Worm (Caenorhabditis elegans) whole organism, L2 larva: ENCODE measurements around the gene F26F2.7.

Experiments used
- C34F6.9 ChIP-seq: fragments of 150-350 bp; optimal IDR thresholded peaks from 2 replicates; lab custom pipeline; 2014; ENCODE audit warnings: missing biosample characterization, missing genetic modification characterization
- F13H6.1 ChIP-seq: sonication (generic microtip); optimal IDR thresholded peaks from 2 replicates; lab custom pipeline; 2016; ENCODE audit warnings: missing genetic modification characterization, missing compliant biosample characterization
- ZK546.5 ChIP-seq: sonication (generic microtip); optimal IDR thresholded peaks from 2 replicates; lab custom pipeline; 2017; ENCODE audit warnings: missing biosample characterization, missing genetic modification characterization
- alr-1 ChIP-seq: fragments of 150-350 bp; optimal IDR thresholded peaks from 2 replicates; lab custom pipeline; 2014; ENCODE audit warnings: missing biosample characterization, missing genetic modification characterization
- aly-2 ChIP-seq: fragments of 150-350 bp; optimal IDR thresholded peaks from 2 replicates; lab custom pipeline; 2014; ENCODE audit warnings: missing biosample characterization, missing genetic modification characterization
- ama-1 ChIP-seq: fragments of 150-350 bp; optimal IDR thresholded peaks from 2 replicates; lab custom pipeline; 2018; ENCODE audit warnings: inconsistent platforms
- blmp-1 ChIP-seq: sonication (generic microtip); optimal IDR thresholded peaks from 2 replicates; lab custom pipeline; 2017; ENCODE audit warnings: missing genetic modification characterization, mild to moderate bottlenecking, missing compliant biosample characterization, antibody characterized with exemption, moderate library complexity; ENCODE audit not compliant: insufficient read depth
- ceh-16 ChIP-seq: fragments of 150-350 bp; optimal IDR thresholded peaks from 2 replicates; lab custom pipeline; 2014; ENCODE audit warnings: missing biosample characterization, missing genetic modification characterization
- ceh-82 ChIP-seq: fragments of 150-350 bp; optimal IDR thresholded peaks from 2 replicates; lab custom pipeline; 2014; ENCODE audit warnings: missing biosample characterization, missing genetic modification characterization
- crh-2 ChIP-seq: sonication (generic microtip); optimal IDR thresholded peaks from 2 replicates; lab custom pipeline; 2017; ENCODE audit warnings: missing biosample characterization, missing genetic modification characterization
- dmd-4 ChIP-seq: sonication (generic microtip); optimal IDR thresholded peaks from 2 replicates; lab custom pipeline; 2017; ENCODE audit warnings: missing biosample characterization, missing genetic modification characterization
- egl-27 ChIP-seq: sonication (generic microtip); optimal IDR thresholded peaks from 3 replicates; lab custom pipeline; 2017; ENCODE audit warnings: missing biosample characterization, missing genetic modification reagents, missing genetic modification characterization
- elt-1 ChIP-seq: fragments of 150-350 bp; optimal IDR thresholded peaks from 2 replicates; lab custom pipeline; 2014; ENCODE audit warnings: missing biosample characterization, missing genetic modification characterization
- elt-3 ChIP-seq: sonication (generic microtip); optimal IDR thresholded peaks from 2 replicates; lab custom pipeline; 2017; ENCODE audit warnings: missing biosample characterization, missing genetic modification characterization
- gmeb-1 ChIP-seq: fragments of 150-350 bp; optimal IDR thresholded peaks from 2 replicates; lab custom pipeline; 2014; ENCODE audit warnings: missing biosample characterization, missing genetic modification characterization
- lin-11 ChIP-seq: fragments of 150-350 bp; sonication (generic microtip); optimal IDR thresholded peaks from 2 replicates; lab custom pipeline; 2014; ENCODE audit warnings: missing biosample characterization, missing genetic modification characterization, inconsistent platforms, mixed read lengths
- lin-13 ChIP-seq: fragments of 150-350 bp; optimal IDR thresholded peaks from 2 replicates; lab custom pipeline; 2014; ENCODE audit warnings: missing biosample characterization, missing genetic modification reagents, missing genetic modification characterization
- lin-39 ChIP-seq: fragments of 150-350 bp; optimal IDR thresholded peaks from 2 replicates; lab custom pipeline; 2014; ENCODE audit warnings: missing biosample characterization, missing genetic modification reagents, missing genetic modification characterization
- lsy-2 ChIP-seq, 2 experiments: fragments of 150-350 bp in 1 of 2; sonication (generic microtip) in 1 of 2; optimal IDR thresholded peaks; 2 replicates each; lab custom pipeline; 2014 to 2017; ENCODE audit warnings: missing biosample characterization in 2 of 2, missing genetic modification characterization in 2 of 2
- nhr-10 ChIP-seq: sonication (generic microtip); optimal IDR thresholded peaks from 2 replicates; lab custom pipeline; 2017; ENCODE audit warnings: missing biosample characterization, missing genetic modification characterization
- nhr-11 ChIP-seq: fragments of 150-350 bp; optimal IDR thresholded peaks from 2 replicates; lab custom pipeline; 2014; ENCODE audit warnings: missing biosample characterization, missing genetic modification characterization
- nhr-12 ChIP-seq: fragments of 150-350 bp; optimal IDR thresholded peaks from 2 replicates; lab custom pipeline; 2014; ENCODE audit warnings: missing biosample characterization, missing genetic modification characterization
- nhr-129 ChIP-seq: fragments of 150-350 bp; optimal IDR thresholded peaks from 2 replicates; lab custom pipeline; 2014; ENCODE audit warnings: missing biosample characterization, missing genetic modification characterization
- nhr-21 ChIP-seq: fragments of 150-350 bp; optimal IDR thresholded peaks from 2 replicates; lab custom pipeline; 2014; ENCODE audit warnings: missing biosample characterization, missing genetic modification characterization
- nhr-237 ChIP-seq: fragments of 150-350 bp; optimal IDR thresholded peaks from 2 replicates; lab custom pipeline; 2014; ENCODE audit warnings: missing biosample characterization, missing genetic modification characterization
- nhr-25 ChIP-seq: fragments of 150-350 bp; sonication (generic microtip); optimal IDR thresholded peaks from 3 replicates; lab custom pipeline; 2014; ENCODE audit warnings: missing biosample characterization, missing genetic modification characterization
- nhr-77 ChIP-seq: fragments of 150-350 bp; optimal IDR thresholded peaks from 2 replicates; lab custom pipeline; 2014; ENCODE audit warnings: missing biosample characterization, missing genetic modification characterization
- peb-1 ChIP-seq: fragments of 150-350 bp; optimal IDR thresholded peaks from 2 replicates; lab custom pipeline; 2014; ENCODE audit warnings: missing biosample characterization, missing genetic modification characterization
- sem-4 ChIP-seq: fragments of 150-350 bp; optimal IDR thresholded peaks from 2 replicates; lab custom pipeline; 2014; ENCODE audit warnings: missing biosample characterization, missing genetic modification reagents, missing genetic modification characterization
- skn-1 ChIP-seq: sonication (generic microtip); optimal IDR thresholded peaks from 2 replicates; lab custom pipeline; 2017; ENCODE audit warnings: missing biosample characterization, missing genetic modification characterization
- sma-9 ChIP-seq, 2 experiments: fragments of 150-350 bp in 1 of 2; sonication (generic microtip) in 1 of 2; optimal IDR thresholded peaks; 2 replicates each; lab custom pipeline; 2014 to 2016; ENCODE audit warnings: missing genetic modification characterization in 2 of 2, mild to moderate bottlenecking in 1 of 2, missing biosample characterization in 1 of 2, missing compliant biosample characterization in 1 of 2, missing genetic modification reagents in 1 of 2, moderate library complexity in 1 of 2
- unc-39 ChIP-seq: fragments of 150-350 bp; optimal IDR thresholded peaks from 2 replicates; lab custom pipeline; 2014; ENCODE audit warnings: missing biosample characterization, missing genetic modification characterization
- unc-55 ChIP-seq: fragments of 150-350 bp; sonication (generic microtip); optimal IDR thresholded peaks from 3 replicates; lab custom pipeline; 2014; ENCODE audit warnings: missing biosample characterization, missing genetic modification reagents, missing genetic modification characterization
- unc-62 ChIP-seq: fragments of 150-350 bp; optimal IDR thresholded peaks from 2 replicates; lab custom pipeline; 2014; ENCODE audit warnings: missing biosample characterization, missing genetic modification reagents, missing genetic modification characterization
- ztf-4 ChIP-seq: fragments of 150-350 bp; optimal IDR thresholded peaks from 2 replicates; lab custom pipeline; 2014; ENCODE audit warnings: missing biosample characterization, missing genetic modification characterization

Gene F26F2.7

ce11 chrV:20618632-20619031 lies 37.8 kb downstream of the F26F2.7 start, which contains the start of gene F46B3.7:
F46B3.7 (minus strand) TSS chrV:20618732.
- TF ChIP-seq nhr-237 (tag; lab: Kevin White, UChicago) (no peak), blmp-1 (tag; lab: Kevin White, UChicago) (no peak), sem-4 (tag; lab: Kevin White, UChicago) (no peak), lin-13 (GFP tag; lab: Kevin White, UChicago) (no peak), crh-2 (no peak), gmeb-1 (no peak), lin-39 (tag; lab: Kevin White, UChicago) (no peak), egl-27 (no peak), sma-9 (GFP tag; optimal IDR thresholded peaks at IDR 0.05; lab: Kevin White, UChicago) (no peak), sma-9 (tag; optimal IDR thresholded peaks at IDR 0.05; lab: Kevin White, UChicago) (no peak)

- no peak for TF ChIP-seq nhr-21 (tag; lab: Kevin White, UChicago)
Measured at ce11 chrV:20623060-20623459, 42.3 kb downstream of the F26F2.7 start, which contains the start of gene F46B3.8. F46B3.8 (minus strand) TSS chrV:20623160.

ce11 chrV:20625260-20625659 lies 44.5 kb downstream of the F26F2.7 start:
- no peak for TF ChIP-seq nhr-129 (tag; lab: Kevin White, UChicago)
- TF ChIP-seq dmd-4, result no peak
- TF ChIP-seq nhr-10 (tag; lab: Kevin White, UChicago), result no peak
- no peak for TF ChIP-seq blmp-1 (tag; lab: Kevin White, UChicago)
- no peak for TF ChIP-seq ceh-82 (tag; lab: Kevin White, UChicago)
- no peak for TF ChIP-seq lsy-2 (tag; optimal IDR thresholded peaks at IDR 0.05; lab: Kevin White, UChicago)
- TF ChIP-seq lin-39 (tag; lab: Kevin White, UChicago), result no peak
- no peak for TF ChIP-seq unc-39
- TF ChIP-seq nhr-77 (tag; lab: Kevin White, UChicago), result no peak
- TF ChIP-seq gmeb-1, result no peak
- TF ChIP-seq crh-2, result no peak
- no peak for TF ChIP-seq ama-1 (lab: Kevin White, UChicago)
- no peak for TF ChIP-seq skn-1
- no peak for TF ChIP-seq nhr-12
- TF ChIP-seq nhr-11 (tag; lab: Kevin White, UChicago), result no peak
- no peak for TF ChIP-seq ztf-4 (tag; lab: Kevin White, UChicago)
- no peak for TF ChIP-seq F13H6.1 (tag; lab: Kevin White, UChicago)

- TF ChIP-seq C34F6.9 (tag; lab: Kevin White, UChicago) (no peak), ztf-4 (tag; lab: Kevin White, UChicago) (no peak), sem-4 (tag; lab: Kevin White, UChicago) (no peak), ceh-82 (tag; lab: Kevin White, UChicago) (no peak), aly-2 (tag; lab: Kevin White, UChicago) (no peak), ceh-16 (tag; lab: Kevin White, UChicago) (no peak), nhr-77 (tag; lab: Kevin White, UChicago) (no peak), nhr-11 (tag; lab: Kevin White, UChicago) (no peak), unc-62 (GFP tag; lab: Kevin White, UChicago) (no peak), peb-1 (tag; lab: Kevin White, UChicago) (no peak), elt-1 (no peak), nhr-10 (tag; lab: Kevin White, UChicago) (no peak)
- TF ChIP-seq, all 48 proteins: peak for 0
Measured at ce11 chrV:20626043-20626761, 45.4 kb downstream of the F26F2.7 start, which contains the start of the genes F46B3.9 and srz-18. F46B3.9 (minus strand) TSS chrV:20626143. srz-18 (plus strand) TSS chrV:20626711.

- no peak for TF ChIP-seq lin-11
Measured at ce11 chrV:20631255-20631654, 50.5 kb downstream of the F26F2.7 start, which contains the start of gene F46B3.14. F46B3.14 (minus strand) TSS chrV:20631355.

ce11 chrV:20633619-20634018 lies 52.8 kb downstream of the F26F2.7 start, which contains the start of gene F46B3.15:
F46B3.15 (minus strand) TSS chrV:20633719.
- TF ChIP-seq nhr-77 (tag; lab: Kevin White, UChicago) (no peak), nhr-237 (tag; lab: Kevin White, UChicago) (no peak), lin-39 (tag; lab: Kevin White, UChicago) (no peak), nhr-21 (tag; lab: Kevin White, UChicago) (no peak), elt-3 (no peak), F13H6.1 (tag; lab: Kevin White, UChicago) (no peak), alr-1 (no peak), crh-2 (no peak), nhr-25 (tag; lab: Kevin White, UChicago) (no peak), nhr-11 (tag; lab: Kevin White, UChicago) (no peak), ZK546.5 (tag; lab: Kevin White, UChicago) (no peak), unc-55 (GFP tag; lab: Kevin White, UChicago) (no peak), ztf-4 (tag; lab: Kevin White, UChicago) (no peak)
